Worm (Caenorhabditis elegans) whole organism, dauer: ENCODE data around the gene Y57E12AR.1.

ENCODE experiments used
- unc-62 ChIP-seq: sonication (generic microtip); optimal IDR thresholded peaks from 2 replicates; lab custom pipeline; 2017; ENCODE audit warnings: missing biosample characterization, missing genetic modification reagents, missing genetic modification characterization

The Y57E12AR.1 gene

DNA sequence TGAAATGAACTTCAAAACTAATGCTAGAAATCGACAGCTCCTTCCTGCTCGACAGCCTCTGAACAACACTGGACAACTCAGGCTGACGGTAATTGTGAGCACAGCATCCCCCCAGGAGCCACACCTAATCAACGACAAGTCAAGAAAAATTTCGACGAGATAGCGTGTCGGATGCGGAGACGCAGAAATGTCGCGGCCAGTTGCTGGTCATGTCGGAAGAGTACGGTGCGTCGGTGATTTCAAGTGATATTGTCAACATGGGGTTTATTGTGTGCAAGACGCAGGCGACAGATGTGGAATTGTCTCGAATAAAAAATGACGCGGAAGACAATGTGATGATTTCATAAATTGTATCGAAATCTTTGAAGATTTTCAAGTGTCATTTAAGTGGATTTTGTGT, 28.7 kb downstream of the Y57E12AR.1 start, which contains the start of gene twk-11:
Gene twk-11 (minus strand): TSS at position 101 of the 400 bp plus-strand sequence.
- TF ChIP-seq unc-62 (GFP tag; lab: Kevin White, UChicago), result no peak

DNA sequence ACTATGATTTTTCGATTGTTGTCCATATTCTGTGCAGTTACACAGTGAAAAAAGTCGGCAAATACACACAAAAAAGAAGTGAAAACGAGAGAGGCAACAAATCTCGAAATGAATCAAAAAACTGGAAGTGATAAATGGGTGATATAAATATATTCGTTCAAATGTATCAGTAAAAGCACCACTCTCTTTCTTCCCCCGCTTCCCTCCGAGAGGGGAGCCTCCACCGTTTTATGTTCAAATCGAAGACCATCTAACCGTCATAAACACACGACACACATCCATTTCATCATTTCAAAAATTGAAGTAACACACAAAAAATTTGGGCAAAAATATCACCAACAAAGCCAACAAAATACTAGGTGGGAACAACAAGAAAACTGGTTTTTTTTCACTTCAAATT, 38.1 kb downstream of the Y57E12AR.1 start, which contains the start of gene F20A1.6:
Gene F20A1.6 (minus strand): TSS at position 101 of the 400 bp plus-strand sequence.
- TF ChIP-seq unc-62 (GFP tag; lab: Kevin White, UChicago), result no peak

DNA sequence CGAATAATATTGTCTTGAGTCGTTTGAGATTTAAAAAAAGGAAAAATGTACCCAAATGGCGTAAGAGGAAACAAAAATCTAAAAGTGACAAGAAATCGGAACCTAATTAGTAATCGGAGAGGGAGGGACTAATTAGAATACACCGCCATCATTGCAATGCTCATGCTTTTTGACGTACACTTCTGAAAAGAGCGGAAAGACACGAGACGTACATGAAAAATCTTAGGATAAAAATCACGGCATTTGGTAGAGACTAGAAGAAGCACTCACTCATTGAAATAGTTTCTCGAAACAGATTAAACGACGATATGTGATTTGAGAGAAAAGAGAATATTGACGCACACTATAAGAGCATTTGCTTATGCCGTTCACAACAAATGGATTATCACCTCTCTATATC, 42.1 kb downstream of the Y57E12AR.1 start:
- TF ChIP-seq unc-62 (GFP tag; lab: Kevin White, UChicago), result no peak

DNA sequence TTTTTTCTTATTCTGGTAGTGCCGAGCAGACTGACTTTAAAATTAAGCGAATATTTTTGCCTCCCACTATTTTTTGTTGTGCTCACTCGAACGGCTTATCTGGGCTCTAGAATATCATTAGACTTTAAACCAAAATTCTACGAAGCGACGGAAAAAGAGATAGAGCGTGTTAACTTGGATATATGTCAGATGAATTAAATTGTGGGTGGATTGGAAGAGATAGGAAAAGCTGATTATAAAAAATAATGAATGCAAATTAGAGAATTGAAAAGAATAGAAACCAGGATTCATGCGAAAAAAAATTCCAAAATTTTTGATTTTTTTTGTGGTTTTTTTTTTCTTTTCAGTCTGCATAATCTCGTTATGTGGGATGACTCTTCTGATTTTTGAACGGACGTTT, 43.4 kb downstream of the Y57E12AR.1 start, which contains the start of gene F20A1.4:
Gene F20A1.4 (minus strand): TSS at position 101 of the 400 bp plus-strand sequence.
- no peak for TF ChIP-seq unc-62 (GFP tag; lab: Kevin White, UChicago)

DNA sequence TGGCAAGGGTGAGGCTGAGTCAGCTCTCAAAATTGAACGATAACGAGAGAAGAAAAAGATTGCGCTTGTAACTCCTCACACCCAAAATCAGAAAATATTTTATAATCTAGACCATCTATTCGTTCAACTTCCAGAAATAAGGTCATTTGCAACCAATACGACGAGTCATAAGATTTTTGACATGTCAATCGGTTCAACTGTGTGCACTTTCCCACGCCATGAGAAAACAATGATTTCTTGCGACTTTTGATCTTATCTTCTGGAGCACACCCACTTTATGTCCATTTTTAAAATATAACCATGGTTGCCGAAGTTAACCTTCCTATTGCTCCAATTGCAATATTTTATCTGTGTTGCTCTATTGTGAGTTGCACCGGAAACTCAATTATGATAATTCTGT, 48.1 kb downstream of the Y57E12AR.1 start, which contains the start of gene srsx-32:
Gene srsx-32 (plus strand): TSS at position 301 of the 400 bp plus-strand sequence.
- no peak for TF ChIP-seq unc-62 (GFP tag; lab: Kevin White, UChicago)

DNA sequence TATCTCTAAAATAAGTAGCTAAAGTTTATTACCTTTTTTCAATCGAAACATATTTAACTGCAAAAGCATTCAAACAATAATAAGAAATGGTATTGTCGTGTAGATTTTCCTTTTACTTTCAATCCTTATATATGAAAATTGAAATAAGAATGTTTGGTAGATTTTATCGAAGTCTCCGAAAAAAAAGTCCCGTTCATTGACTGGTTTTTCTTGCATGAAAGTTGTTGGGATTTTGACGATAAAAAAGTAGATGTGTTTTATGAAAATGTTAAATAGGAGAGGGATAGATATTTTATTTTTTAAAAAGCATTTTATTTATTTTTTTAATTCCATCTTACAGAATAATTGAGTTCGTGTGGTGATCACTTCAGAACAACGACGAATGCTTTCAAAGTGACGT, 49.3 kb downstream of the Y57E12AR.1 start, which contains the start of gene C33G8.13:
Gene C33G8.13 (minus strand): TSS at position 101 of the 400 bp plus-strand sequence.
- no peak for TF ChIP-seq unc-62 (GFP tag; lab: Kevin White, UChicago)
